Worm (Caenorhabditis elegans) whole organism, L1 larva: Measurements from ENCODE around the gene C16A3.2.

Experiments used
- ama-1 ChIP-seq: fragments of 150-350 bp; optimal IDR thresholded peaks from 2 replicates; lab custom pipeline; 2014
- egl-27 ChIP-seq, 2 experiments: fragments of 150-350 bp in 1 of 2; sonication (generic microtip); optimal IDR thresholded peaks; 3 replicates each; lab custom pipeline; 2017 to 2018; ENCODE audit warnings: missing biosample characterization in 2 of 2, missing genetic modification characterization in 2 of 2, missing genetic modification reagents in 2 of 2
- nhr-237 ChIP-seq: fragments of 150-350 bp; optimal IDR thresholded peaks from 2 replicates; lab custom pipeline; 2014; ENCODE audit warnings: missing biosample characterization, missing genetic modification characterization
- rnt-1 ChIP-seq: sonication (generic microtip); optimal IDR thresholded peaks from 2 replicates; lab custom pipeline; 2016; ENCODE audit warnings: mild to moderate bottlenecking, missing genetic modification characterization, moderate library complexity, missing compliant biosample characterization
- skn-1 ChIP-seq: fragments of 150-350 bp; optimal IDR thresholded peaks from 2 replicates; lab custom pipeline; 2014; ENCODE audit warnings: missing biosample characterization, missing genetic modification characterization
- snpc-4 ChIP-seq: fragments of 150-350 bp; optimal IDR thresholded peaks from 2 replicates; lab custom pipeline; 2014; ENCODE audit warnings: missing biosample characterization, missing genetic modification characterization
- swsn-7 ChIP-seq: sonication (generic microtip); optimal IDR thresholded peaks from 2 replicates; lab custom pipeline; 2016; ENCODE audit warnings: missing genetic modification characterization, missing compliant biosample characterization
- unc-130 ChIP-seq: fragments of 150-350 bp; optimal IDR thresholded peaks from 2 replicates; lab custom pipeline; 2017; ENCODE audit warnings: missing biosample characterization, missing genetic modification characterization, inconsistent platforms
- unc-62 ChIP-seq: fragments of 150-350 bp; optimal IDR thresholded peaks from 2 replicates; lab custom pipeline; 2014; ENCODE audit warnings: missing biosample characterization, missing genetic modification reagents, missing genetic modification characterization

- TF ChIP-seq unc-62: no peak
- no peak for TF ChIP-seq skn-1 (tag; lab: Kevin White, UChicago)
- TF ChIP-seq snpc-4 (tag; lab: Kevin White, UChicago): no peak
- TF ChIP-seq ama-1 (lab: Kevin White, UChicago): no peak
- TF ChIP-seq egl-27 (tag; optimal IDR thresholded peaks at IDR 0.05; lab: Kevin White, UChicago): no peak
- TF ChIP-seq unc-130: no peak
- no peak for TF ChIP-seq nhr-237 (tag; lab: Kevin White, UChicago)
- TF ChIP-seq rnt-1 (tag; lab: Kevin White, UChicago): peak; percentile 2
- TF ChIP-seq swsn-7 (tag; lab: Kevin White, UChicago): no peak
Measured at ce11 chrIII:6355359-6355758, 34.3 kb upstream of the C16A3.2 start.
